Fruit fly (Drosophila melanogaster): ENCODE measurements around the gene dnt.
A peak's percentile ranks its signal among the peaks of the same experiment; 100 is the strongest.

dm6 chr2L:19335052-19335451 lies 28.0 kb downstream of the dnt start:
- TF ChIP-seq CG7928 (GFP tag; optimal IDR thresholded peaks at IDR 0.05): no peak
- 0 out of 2 replicates have a peak, but pooled peaks have one; percentile 28 for TF ChIP-seq wdn (GFP tag; IDR thresholded peaks at IDR 0.05)
- TF ChIP-seq usp (GFP tag; optimal IDR thresholded peaks at IDR 0.05): no peak
- TF ChIP-seq CG12391 (tag; optimal IDR thresholded peaks at IDR 0.05): peak; percentile 65
- no peak for TF ChIP-seq stwl (tag; optimal IDR thresholded peaks at IDR 0.05)
- TF ChIP-seq CG11247 (GFP tag; IDR thresholded peaks at IDR 0.05): no peak
- peak; percentile 42; the same call in 1 of the 2 replicates for TF ChIP-seq ssp (GFP tag; IDR thresholded peaks at IDR 0.05)
- TF ChIP-seq Sox102F (GFP tag; optimal IDR thresholded peaks at IDR 0.05): peak; percentile 57
- no peak for TF ChIP-seq CG13894 (tag; optimal IDR thresholded peaks at IDR 0.05)
- TF ChIP-seq CG4730 (GFP tag; IDR thresholded peaks at IDR 0.05): no peak
- 0 out of 2 replicates have a peak, but pooled peaks have one; percentile 39 for TF ChIP-seq peb (GFP tag; IDR thresholded peaks at IDR 0.05)
- TF ChIP-seq CG12104 (GFP tag; optimal IDR thresholded peaks at IDR 0.05): peak; percentile 31
- TF ChIP-seq Camta (GFP tag; optimal IDR thresholded peaks at IDR 0.05): peak; percentile 37

All from whole organism, embryonic.